Fruit fly (Drosophila melanogaster): Measurements from ENCODE around the gene CG1575.

DNA sequence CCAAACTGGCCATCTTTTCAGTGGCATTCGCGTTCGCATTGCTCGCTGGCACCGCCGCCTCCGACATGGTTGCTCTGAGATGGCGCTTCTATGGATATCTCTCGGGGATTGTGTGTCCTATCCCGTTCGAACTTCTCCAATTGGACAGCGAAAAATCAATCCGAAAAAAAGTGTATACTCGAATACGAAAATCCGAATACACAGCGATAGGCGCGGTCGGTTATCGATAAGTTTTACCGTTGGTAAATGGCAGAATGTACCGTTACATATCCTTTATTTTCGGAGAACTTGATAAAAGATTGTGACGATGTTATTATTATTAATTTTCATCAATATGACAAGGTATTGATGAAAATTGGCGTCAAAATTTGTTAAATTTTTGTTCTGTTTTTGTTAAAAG lies 35.3 kb downstream of the CG1575 start, which contains the start of gene Gbeta5:
- TF ChIP-seq psq (optimal IDR thresholded peaks at IDR 0.05) (no peak), insv (optimal IDR thresholded peaks at IDR 0.05) (no peak), Sin3A (optimal IDR thresholded peaks at IDR 0.05) (no peak), ttk (optimal IDR thresholded peaks at IDR 0.05) (no peak), Myc (optimal IDR thresholded peaks at IDR 0.05) (no peak), h (optimal IDR thresholded peaks at IDR 0.05) (no peak)

Measured in Kc167 (cell line).